Fruit fly (Drosophila melanogaster): ENCODE measurements around the gene CG45084.

The CG45084 gene

dm6 chr2L:16026693-16027092 is 15.2 kb upstream of the CG45084 start:
- TF ChIP-seq Hr83 (GFP tag; optimal IDR thresholded peaks at IDR 0.05; ENCODE audit: poor library complexity, severe bottlenecking): no peak
- no peak for TF ChIP-seq N (GFP tag; optimal IDR thresholded peaks at IDR 0.05)
- no peak for TF ChIP-seq Jra (GFP tag; optimal IDR thresholded peaks at IDR 0.05)
- no peak for TF ChIP-seq sage (GFP tag; optimal IDR thresholded peaks at IDR 0.05)
- no peak for TF ChIP-seq ey (GFP tag; optimal IDR thresholded peaks at IDR 0.05)
- no peak for TF ChIP-seq br (GFP tag; optimal IDR thresholded peaks at IDR 0.05)
- TF ChIP-seq psq (GFP tag; optimal IDR thresholded peaks at IDR 0.05): no peak
- TF ChIP-seq h (GFP tag; optimal IDR thresholded peaks at IDR 0.05): no peak
- no peak for TF ChIP-seq foxo (GFP tag; optimal IDR thresholded peaks at IDR 0.05)

- TF ChIP-seq HLH106 (tag; optimal IDR thresholded peaks at IDR 0.05) (no peak), brk (GFP tag; optimal IDR thresholded peaks at IDR 0.05) (no peak), br (GFP tag; optimal IDR thresholded peaks at IDR 0.05) (no peak), Abd-B (GFP tag; optimal IDR thresholded peaks at IDR 0.05) (no peak), CG9705 (GFP tag; optimal IDR thresholded peaks at IDR 0.05) (no peak), Myc (optimal IDR thresholded peaks at IDR 0.05) (no peak), Hnf4 (GFP tag; optimal IDR thresholded peaks at IDR 0.05) (no peak), tai (GFP tag; optimal IDR thresholded peaks at IDR 0.05) (no peak), fru (GFP tag; optimal IDR thresholded peaks at IDR 0.05) (no peak), dmrt93B (GFP tag; optimal IDR thresholded peaks at IDR 0.05) (no peak), jim (GFP tag; optimal IDR thresholded peaks at IDR 0.05) (no peak), pan (optimal IDR thresholded peaks at IDR 0.05) (no peak), Rel (GFP tag; optimal IDR thresholded peaks at IDR 0.05) (no peak), Rel (tag; optimal IDR thresholded peaks at IDR 0.05) (no peak)
These were observed 1.6 kb upstream of the CG45084 start for dm6 chr2L:16040255-16040654.

dm6 chr2L:16042385-16043071 is 681 bp downstream of the CG45084 start:
- TF ChIP-seq OdsH (GFP tag; optimal IDR thresholded peaks at IDR 0.05) (no peak), Hr83 (GFP tag; optimal IDR thresholded peaks at IDR 0.05; ENCODE audit: poor library complexity, severe bottlenecking) (no peak), brk (GFP tag; optimal IDR thresholded peaks at IDR 0.05) (no peak), CG32264 (GFP tag; optimal IDR thresholded peaks at IDR 0.05) (no peak), sage (GFP tag; optimal IDR thresholded peaks at IDR 0.05) (no peak), Vsx2 (GFP tag; optimal IDR thresholded peaks at IDR 0.05; ENCODE audit: partially characterized antibody) (no peak), CrebA (GFP tag; optimal IDR thresholded peaks at IDR 0.05; ENCODE audit: borderline replicate concordance) (no peak), tai (GFP tag; optimal IDR thresholded peaks at IDR 0.05) (no peak), jim (GFP tag; optimal IDR thresholded peaks at IDR 0.05) (no peak), HLH106 (tag; optimal IDR thresholded peaks at IDR 0.05) (no peak), GATAd (GFP tag; optimal IDR thresholded peaks at IDR 0.05) (no peak), sv (GFP tag; optimal IDR thresholded peaks at IDR 0.05) (no peak), h (GFP tag; optimal IDR thresholded peaks at IDR 0.05) (no peak), Rel (GFP tag; optimal IDR thresholded peaks at IDR 0.05) (no peak), Rel (tag; optimal IDR thresholded peaks at IDR 0.05) (no peak), woc (GFP tag; optimal IDR thresholded peaks at IDR 0.05) (no peak), Sp1 (GFP tag; optimal IDR thresholded peaks at IDR 0.05) (no peak), Dfd (GFP tag; optimal IDR thresholded peaks at IDR 0.05) (no peak), Myc (optimal IDR thresholded peaks at IDR 0.05) (no peak)

dm6 chr2L:16049647-16050046 is 7.8 kb downstream of the CG45084 start, which contains the start of gene beat-Ia:
Gene beat-Ia (plus strand): TSS chr2L:16049965.
- TF ChIP-seq N (GFP tag; optimal IDR thresholded peaks at IDR 0.05): peak; percentile 83
- TF ChIP-seq Myc (optimal IDR thresholded peaks at IDR 0.05): peak; percentile 64
- TF ChIP-seq dsf (GFP tag; optimal IDR thresholded peaks at IDR 0.05; ENCODE audit: borderline replicate concordance): no peak
- no peak for TF ChIP-seq fru (GFP tag; optimal IDR thresholded peaks at IDR 0.05)

- TF ChIP-seq br (GFP tag; optimal IDR thresholded peaks at IDR 0.05) (no peak), foxo (GFP tag; optimal IDR thresholded peaks at IDR 0.05) (no peak), Hr78 (GFP tag; optimal IDR thresholded peaks at IDR 0.05) (no peak), N (GFP tag; optimal IDR thresholded peaks at IDR 0.05) (no peak), Jra (GFP tag; optimal IDR thresholded peaks at IDR 0.05) (no peak), Myc (optimal IDR thresholded peaks at IDR 0.05) (no peak), GATAd (GFP tag; optimal IDR thresholded peaks at IDR 0.05) (no peak), dl (GFP tag; optimal IDR thresholded peaks at IDR 0.05; ENCODE audit: insufficient read depth in 1 of 2, partially characterized antibody in 2 of 2) (no peak), rgr (GFP tag; optimal IDR thresholded peaks at IDR 0.05) (no peak), dmrt93B (GFP tag; optimal IDR thresholded peaks at IDR 0.05) (no peak), lola (GFP tag; optimal IDR thresholded peaks at IDR 0.05) (no peak), pan (optimal IDR thresholded peaks at IDR 0.05) (no peak), sage (GFP tag; optimal IDR thresholded peaks at IDR 0.05) (no peak), HLH106 (tag; optimal IDR thresholded peaks at IDR 0.05) (no peak), h (GFP tag; optimal IDR thresholded peaks at IDR 0.05) (no peak)
These were observed 52.9 kb downstream of the CG45084 start, which contains the start of gene CG4891 for dm6 chr2L:16094697-16095096. Gene CG4891 (plus strand): TSS chr2L:16094997.
